Worm (Caenorhabditis elegans) whole organism, young adult: ENCODE measurements around the gene mab-10.

ENCODE experiments used
- B0261.1 ChIP-seq: sonication (generic microtip); optimal IDR thresholded peaks from 2 replicates; lab custom pipeline; 2016; ENCODE audit warnings: mild to moderate bottlenecking, missing genetic modification characterization, moderate library complexity, missing compliant biosample characterization
- C06A6.2 ChIP-seq: fragments of 200-800 bp; sonication (Bioruptor generic); conservative IDR thresholded peaks from 2 replicates; pipeline ENCODE4 v1.3.6; 2022; ENCODE audit warnings: missing genetic modification characterization, missing compliant biosample characterization
- C17E4.6 ChIP-seq: fragments of 200-800 bp; sonication (Bioruptor generic); IDR thresholded peaks from 2 replicates; pipeline ENCODE4 v1.3.6; 2022; ENCODE audit warnings: missing genetic modification reagents, missing genetic modification characterization, missing compliant biosample characterization
- D2030.7 ChIP-seq: fragments of 200-800 bp; sonication (Bioruptor generic); IDR thresholded peaks from 2 replicates; pipeline ENCODE4 v1.3.6; 2022; ENCODE audit warnings: missing genetic modification reagents, missing genetic modification characterization, missing compliant biosample characterization
- F57C9.4 ChIP-seq: sonication (generic microtip); optimal IDR thresholded peaks from 2 replicates; lab custom pipeline; 2017; ENCODE audit warnings: mild to moderate bottlenecking, missing genetic modification characterization, missing compliant biosample characterization
- T07F8.4 ChIP-seq: sonication (generic microtip); optimal IDR thresholded peaks from 2 replicates; lab custom pipeline; 2016; ENCODE audit warnings: mild to moderate bottlenecking, missing genetic modification characterization, moderate library complexity, missing compliant biosample characterization
- Y53F4B.3 ChIP-seq: fragments of 200-800 bp; sonication (Bioruptor generic); IDR thresholded peaks from 2 replicates; pipeline ENCODE4 v1.3.6; 2022; ENCODE audit warnings: missing genetic modification reagents, missing genetic modification characterization, missing compliant biosample characterization
- ama-1 ChIP-seq, 3 experiments: fragments of 150-350 bp in 1 of 3; sonication (generic microtip) in 2 of 3; optimal IDR thresholded peaks; 2 replicates each; lab custom pipeline; 2014 to 2018; ENCODE audit warnings: missing biosample characterization in 2 of 3, missing genetic modification characterization in 2 of 3, missing genetic modification reagents in 2 of 3
- aptf-3 ChIP-seq: fragments of 200-800 bp; sonication (Bioruptor generic); IDR thresholded peaks from 2 replicates; pipeline ENCODE4 v1.3.6; 2022; ENCODE audit warnings: missing genetic modification characterization, missing compliant biosample characterization
- atf-7 ChIP-seq: sonication (generic microtip); optimal IDR thresholded peaks from 2 replicates; lab custom pipeline; 2017; ENCODE audit warnings: mild to moderate bottlenecking, missing genetic modification characterization, missing compliant biosample characterization
- athp-1 ChIP-seq: sonication (generic microtip); optimal IDR thresholded peaks from 2 replicates; lab custom pipeline; 2017; ENCODE audit warnings: mild to moderate bottlenecking, missing genetic modification characterization, missing compliant biosample characterization
- attf-3 ChIP-seq: fragments of 200-800 bp; sonication (Bioruptor generic); conservative IDR thresholded peaks from 2 replicates; pipeline ENCODE4 v1.3.6; 2022; ENCODE audit warnings: missing genetic modification reagents, missing genetic modification characterization, missing compliant biosample characterization
- cebp-1 ChIP-seq, 2 experiments: fragments of 200-800 bp in 1 of 2; sonication (Bioruptor generic) in 1 of 2; sonication (generic microtip) in 1 of 2; IDR thresholded peaks in 1 of 2; optimal IDR thresholded peaks in 1 of 2; 2 replicates each; pipeline versions ENCODE4 v1.3.6 to Lab custom; 2017 to 2022; ENCODE audit warnings: missing compliant biosample characterization in 2 of 2, missing genetic modification characterization in 2 of 2, mild to moderate bottlenecking in 1 of 2, missing genetic modification reagents in 1 of 2, moderate library complexity in 1 of 2
- chd-7 ChIP-seq: sonication (generic microtip); optimal IDR thresholded peaks from 2 replicates; lab custom pipeline; 2016; ENCODE audit warnings: mild to moderate bottlenecking, missing genetic modification characterization, moderate library complexity, missing compliant biosample characterization
- dpl-1 ChIP-seq: fragments of 150-350 bp; optimal IDR thresholded peaks from 2 replicates; lab custom pipeline; 2014; ENCODE audit warnings: missing biosample characterization, missing genetic modification reagents, missing genetic modification characterization
- egl-18 ChIP-seq: fragments of 200-800 bp; sonication (Bioruptor generic); IDR thresholded peaks from 2 replicates; pipeline ENCODE4 v1.3.6; 2022; ENCODE audit warnings: missing genetic modification reagents, missing genetic modification characterization, missing compliant biosample characterization
- egrh-3 ChIP-seq: fragments of 200-800 bp; sonication (Bioruptor generic); IDR thresholded peaks from 2 replicates; pipeline ENCODE4 v1.3.6; 2022; ENCODE audit warnings: missing genetic modification reagents, missing genetic modification characterization, missing compliant biosample characterization
- ekl-4 ChIP-seq: fragments of 200-800 bp; sonication (Bioruptor generic); IDR thresholded peaks from 2 replicates; pipeline ENCODE4 v1.3.6; 2022; ENCODE audit warnings: missing genetic modification reagents, missing genetic modification characterization, missing compliant biosample characterization
- ets-4 ChIP-seq: fragments of 200-800 bp; sonication (Bioruptor generic); optimal IDR thresholded peaks from 2 replicates; lab custom pipeline; 2018; ENCODE audit warnings: mild to moderate bottlenecking, missing genetic modification characterization, missing compliant biosample characterization
- fkh-3 ChIP-seq: sonication (generic microtip); optimal IDR thresholded peaks from 2 replicates; lab custom pipeline; 2016; ENCODE audit warnings: mild to moderate bottlenecking, missing genetic modification characterization, missing compliant biosample characterization
- hlh-12 ChIP-seq: sonication (generic microtip); optimal IDR thresholded peaks from 2 replicates; lab custom pipeline; 2016; ENCODE audit warnings: missing genetic modification characterization, missing compliant biosample characterization
- hlh-26 ChIP-seq: fragments of 200-800 bp; sonication (Bioruptor generic); conservative IDR thresholded peaks from 2 replicates; pipeline ENCODE4 v1.3.6; 2022; ENCODE audit warnings: missing genetic modification reagents, missing genetic modification characterization, missing compliant biosample characterization
- hmg-20 ChIP-seq: fragments of 200-800 bp; sonication (Bioruptor generic); IDR thresholded peaks from 2 replicates; pipeline ENCODE4 v1.3.6; 2022; ENCODE audit warnings: missing genetic modification reagents, missing genetic modification characterization, missing compliant biosample characterization
- hsf-1 ChIP-seq: fragments of 200-800 bp; sonication (Bioruptor generic); IDR thresholded peaks from 2 replicates; pipeline ENCODE4 v1.3.6; 2022; ENCODE audit warnings: missing genetic modification reagents, missing genetic modification characterization, missing compliant biosample characterization
- let-526 ChIP-seq: fragments of 200-800 bp; sonication (Bioruptor generic); IDR thresholded peaks from 2 replicates; pipeline ENCODE4 v1.3.6; 2022; ENCODE audit warnings: missing genetic modification reagents, missing genetic modification characterization, missing compliant biosample characterization
- lin-26 ChIP-seq: fragments of 200-800 bp; sonication (Bioruptor generic); IDR thresholded peaks from 2 replicates; pipeline ENCODE4 v1.3.6; 2022; ENCODE audit warnings: missing genetic modification reagents, missing genetic modification characterization, missing compliant biosample characterization
- lin-54 ChIP-seq: fragments of 200-800 bp; sonication (Bioruptor generic); optimal IDR thresholded peaks from 2 replicates; lab custom pipeline; 2018; ENCODE audit warnings: mild to moderate bottlenecking, missing genetic modification characterization, missing compliant biosample characterization
- lsl-1 ChIP-seq: fragments of 200-800 bp; sonication (Bioruptor generic); optimal IDR thresholded peaks from 2 replicates; lab custom pipeline; 2018; ENCODE audit warnings: mild to moderate bottlenecking, missing genetic modification characterization, moderate library complexity, missing compliant biosample characterization
- madf-3 ChIP-seq: fragments of 200-800 bp; sonication (Bioruptor generic); IDR thresholded peaks from 2 replicates; pipeline ENCODE4 v1.3.6; 2022; ENCODE audit warnings: missing genetic modification reagents, missing genetic modification characterization, missing compliant biosample characterization
- madf-6 ChIP-seq: fragments of 200-800 bp; sonication (Bioruptor generic); IDR thresholded peaks from 2 replicates; pipeline ENCODE4 v1.3.6; 2022; ENCODE audit warnings: missing genetic modification reagents, missing genetic modification characterization, missing compliant biosample characterization
- mcd-1 ChIP-seq: fragments of 200-800 bp; sonication (Bioruptor generic); IDR thresholded peaks from 2 replicates; pipeline ENCODE4 v1.3.6; 2022; ENCODE audit warnings: missing genetic modification reagents, missing genetic modification characterization, missing compliant biosample characterization
- nfyb-1 ChIP-seq: fragments of 200-800 bp; sonication (Bioruptor generic); IDR thresholded peaks from 2 replicates; pipeline ENCODE4 v1.3.6; 2022; ENCODE audit warnings: missing genetic modification reagents, missing genetic modification characterization, missing compliant biosample characterization
- nhr-179 ChIP-seq: sonication (generic microtip); optimal IDR thresholded peaks from 2 replicates; lab custom pipeline; 2016; ENCODE audit warnings: mild to moderate bottlenecking, missing genetic modification characterization, missing compliant biosample characterization
- nhr-27 ChIP-seq: fragments of 200-800 bp; sonication (Bioruptor generic); optimal IDR thresholded peaks from 2 replicates; lab custom pipeline; 2018; ENCODE audit warnings: mild to moderate bottlenecking, missing genetic modification characterization, moderate library complexity, missing compliant biosample characterization
- repo-1 ChIP-seq: sonication (generic microtip); optimal IDR thresholded peaks from 2 replicates; lab custom pipeline; 2017; ENCODE audit warnings: mild to moderate bottlenecking, missing genetic modification characterization, missing compliant biosample characterization
- rpc-1 ChIP-seq, 2 experiments: fragments of 150-350 bp in 1 of 2; sonication (generic microtip) in 1 of 2; optimal IDR thresholded peaks; 2 replicates each; lab custom pipeline; 2014 to 2018; ENCODE audit warnings: missing biosample characterization in 1 of 2, missing genetic modification characterization in 1 of 2, missing genetic modification reagents in 1 of 2, missing genotype in 1 of 2
- sea-2 ChIP-seq: fragments of 200-800 bp; sonication (Bioruptor generic); IDR thresholded peaks from 2 replicates; pipeline ENCODE4 v1.3.6; 2022; ENCODE audit warnings: missing genetic modification characterization, missing compliant biosample characterization
- snpc-1.1 ChIP-seq: sonication (generic microtip); optimal IDR thresholded peaks from 2 replicates; lab custom pipeline; 2017; ENCODE audit warnings: missing genetic modification characterization, mild to moderate bottlenecking, missing compliant biosample characterization, antibody characterized with exemption, moderate library complexity, missing genotype, missing genetic modification reagents; ENCODE audit not compliant: insufficient read depth
- snpc-1.3 ChIP-seq: sonication (generic microtip); optimal IDR thresholded peaks from 2 replicates; lab custom pipeline; 2017; ENCODE audit warnings: missing genetic modification characterization, mild to moderate bottlenecking, missing compliant biosample characterization, antibody characterized with exemption, moderate library complexity, missing genotype, missing genetic modification reagents; ENCODE audit not compliant: insufficient read depth
- snpc-3.4 ChIP-seq: sonication (generic microtip); optimal IDR thresholded peaks from 2 replicates; lab custom pipeline; 2017; ENCODE audit warnings: missing genetic modification characterization, mild to moderate bottlenecking, missing compliant biosample characterization, antibody characterized with exemption, moderate library complexity, missing genotype, missing genetic modification reagents
- snpc-4 ChIP-seq, 5 experiments: fragments of 150-350 bp in 1 of 5; sonication (generic microtip) in 4 of 5; optimal IDR thresholded peaks; 2 replicates each; lab custom pipeline; 2014 to 2018; ENCODE audit warnings: missing genetic modification characterization in 5 of 5, missing biosample characterization in 3 of 5, antibody characterized with exemption in 2 of 5, mild to moderate bottlenecking in 2 of 5, missing compliant biosample characterization in 2 of 5, missing genotype in 2 of 5, moderate library complexity in 2 of 5, missing genetic modification reagents in 1 of 5
- tlf-1 ChIP-seq: fragments of 200-800 bp; sonication (Bioruptor generic); optimal IDR thresholded peaks from 2 replicates; lab custom pipeline; 2018; ENCODE audit warnings: mild to moderate bottlenecking, missing genetic modification characterization, missing compliant biosample characterization
- xnd-1 ChIP-seq: sonication (generic microtip); optimal IDR thresholded peaks from 2 replicates; lab custom pipeline; 2016; ENCODE audit warnings: missing genotype, missing genetic modification reagents, missing genetic modification characterization, missing compliant biosample characterization
- ztf-18 ChIP-seq: sonication (generic microtip); optimal IDR thresholded peaks from 2 replicates; lab custom pipeline; 2016; ENCODE audit warnings: missing genotype, mild to moderate bottlenecking, missing genetic modification characterization, missing compliant biosample characterization
- ztf-26 ChIP-seq: sonication (generic microtip); optimal IDR thresholded peaks from 2 replicates; lab custom pipeline; 2017; ENCODE audit warnings: missing genetic modification characterization, missing compliant biosample characterization
- ztf-28 ChIP-seq: fragments of 200-800 bp; sonication (Bioruptor generic); IDR thresholded peaks from 2 replicates; pipeline ENCODE4 v1.3.6; 2022; ENCODE audit warnings: missing genetic modification reagents, missing genetic modification characterization, missing compliant biosample characterization
- ztf-6 ChIP-seq: fragments of 200-800 bp; sonication (Bioruptor generic); IDR thresholded peaks from 2 replicates; pipeline ENCODE4 v1.3.6; 2022; ENCODE audit warnings: missing genetic modification reagents, missing genetic modification characterization, missing compliant biosample characterization

mab-10 gene

DNA sequence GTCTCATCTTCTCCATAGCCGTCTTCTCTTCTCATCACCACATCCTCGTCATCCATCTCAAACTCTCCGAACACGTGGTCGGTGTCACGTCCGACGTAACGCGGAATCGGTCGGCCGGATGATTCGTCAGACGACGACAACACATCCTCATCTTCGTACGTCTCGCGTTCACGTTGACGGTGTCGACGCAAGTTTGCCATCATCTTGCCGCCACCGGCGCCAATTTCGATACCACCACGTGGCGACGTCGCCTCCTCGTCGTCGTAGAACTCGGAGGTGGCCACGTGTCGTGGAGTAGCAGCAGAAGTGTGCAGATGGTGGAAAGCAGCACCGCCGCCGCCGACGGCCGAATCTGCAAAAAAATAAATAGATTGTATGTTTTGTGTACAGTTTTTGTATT, 19.4 kb downstream of the mab-10 start (continued):
- TF ChIP-seq madf-3 (GFP tag; lab: Robert Waterston, UW) (no peak), snpc-3.4 (no peak), xnd-1 (tag; lab: Kevin White, UChicago) (no peak), lin-54 (GFP tag; lab: Kevin White, UChicago) (no peak), ztf-26 (tag; lab: Kevin White, UChicago) (peak; percentile 80), aptf-3 (GFP tag; lab: Robert Waterston, UW) (no peak; the same call in 1 of the 2 replicates), cebp-1 (GFP tag; IDR thresholded peaks at IDR 0.05; lab: Robert Waterston, UW) (no peak), cebp-1 (tag; optimal IDR thresholded peaks at IDR 0.05; lab: Kevin White, UChicago) (peak; percentile 41), rpc-1 (optimal IDR thresholded peaks at IDR 0.05; lab: Kevin White, UChicago) (no peak), rpc-1 (tag; optimal IDR thresholded peaks at IDR 0.05; lab: Kevin White, UChicago) (no peak), D2030.7 (GFP tag; lab: Robert Waterston, UW) (no peak), snpc-1.3 (tag; lab: Kevin White, UChicago) (no peak), lsl-1 (GFP tag; lab: Kevin White, UChicago) (no peak), hmg-20 (GFP tag; lab: Robert Waterston, UW) (no peak), nhr-27 (tag; lab: Kevin White, UChicago) (no peak), egrh-3 (peak; percentile 71), lin-26 (GFP tag; lab: Robert Waterston, UW) (no peak; the same call in 1 of the 2 replicates), athp-1 (tag; lab: Kevin White, UChicago) (peak; percentile 17), snpc-4 (GFP tag; optimal IDR thresholded peaks at IDR 0.05; lab: Kevin White, UChicago) (no peak), snpc-4 (tag; optimal IDR thresholded peaks at IDR 0.05; lab: Kevin White, UChicago) (no peak), dpl-1 (GFP tag; lab: Kevin White, UChicago) (no peak), ets-4 (GFP tag; lab: Kevin White, UChicago) (no peak), B0261.1 (tag; lab: Kevin White, UChicago) (no peak), mcd-1 (GFP tag; lab: Robert Waterston, UW) (peak; percentile 51), hsf-1 (no peak), ztf-6 (GFP tag; lab: Robert Waterston, UW) (no peak), Y53F4B.3 (GFP tag; lab: Robert Waterston, UW) (no peak), C06A6.2 (peak; percentile 64), F57C9.4 (peak; percentile 22), egl-18 (GFP tag; lab: Robert Waterston, UW) (no peak), tlf-1 (GFP tag; lab: Kevin White, UChicago) (no peak), nhr-179 (no peak), attf-3 (GFP tag; lab: Robert Waterston, UW) (no peak), ekl-4 (GFP tag; lab: Robert Waterston, UW) (peak; percentile 50; the same call in 1 of the 2 replicates), repo-1 (no peak), hlh-12 (tag; lab: Kevin White, UChicago) (no peak), C17E4.6 (peak; percentile 6; the same call in 1 of the 2 replicates), chd-7 (tag; lab: Kevin White, UChicago) (peak; percentile 51), let-526 (0 out of 2 replicates have a peak, but pooled peaks have one; percentile 52), sea-2 (GFP tag; lab: Robert Waterston, UW) (no peak), T07F8.4 (tag; lab: Kevin White, UChicago) (peak; percentile 6), ztf-18 (tag; lab: Kevin White, UChicago) (no peak), ama-1 (optimal IDR thresholded peaks at IDR 0.05; lab: Kevin White, UChicago) (peak; percentile 62), ama-1 (GFP tag; optimal IDR thresholded peaks at IDR 0.05; lab: Kevin White, UChicago) (no peak), atf-7 (tag; lab: Kevin White, UChicago) (peak; percentile 77), snpc-1.1 (no peak), hlh-26 (GFP tag; lab: Robert Waterston, UW) (no peak), madf-6 (GFP tag; lab: Robert Waterston, UW) (no peak), ztf-28 (GFP tag; lab: Robert Waterston, UW) (peak; percentile 66; the same call in 1 of the 2 replicates), nfyb-1 (GFP tag; lab: Robert Waterston, UW) (peak; percentile 70), fkh-3 (tag; lab: Kevin White, UChicago) (peak; percentile 62)
